Fruit fly (Drosophila melanogaster): ENCODE data around the gene CG14086.

dm6 chr3L:19288395-19288969, 12.9 kb downstream of the CG14086 start:
- no peak for TF ChIP-seq gro (GFP tag; optimal IDR thresholded peaks at IDR 0.05)
- no peak for TF ChIP-seq tgo (GFP tag; IDR thresholded peaks at IDR 0.05)

All from whole organism, embryonic.